Worm (Caenorhabditis elegans) whole organism, late embryonic: ENCODE data around the gene srbc-10.

Experiments
- Y22D7AL.16 ChIP-seq: sonication (generic microtip); optimal IDR thresholded peaks from 2 replicates; lab custom pipeline; 2016; ENCODE audit warnings: missing genetic modification characterization, missing compliant biosample characterization
- ceh-31 ChIP-seq: sonication (generic microtip); optimal IDR thresholded peaks from 2 replicates; lab custom pipeline; 2016; ENCODE audit warnings: missing genetic modification characterization, missing compliant biosample characterization
- ceh-48 ChIP-seq: sonication (generic microtip); optimal IDR thresholded peaks from 2 replicates; lab custom pipeline; 2016; ENCODE audit warnings: missing genetic modification characterization, inconsistent platforms, missing compliant biosample characterization
- fkh-6 ChIP-seq: sonication (generic microtip); optimal IDR thresholded peaks from 2 replicates; lab custom pipeline; 2016; ENCODE audit warnings: missing genetic modification characterization, missing compliant biosample characterization
- nhr-232 ChIP-seq: sonication (generic microtip); optimal IDR thresholded peaks from 2 replicates; lab custom pipeline; 2016; ENCODE audit warnings: missing genetic modification characterization, missing compliant biosample characterization
- pqm-1 ChIP-seq: sonication (generic microtip); optimal IDR thresholded peaks from 2 replicates; lab custom pipeline; 2016; ENCODE audit warnings: missing genetic modification characterization, missing compliant biosample characterization
- tbx-2 ChIP-seq: sonication (generic microtip); optimal IDR thresholded peaks from 2 replicates; lab custom pipeline; 2016; ENCODE audit warnings: missing genetic modification characterization, missing compliant biosample characterization
- tbx-7 ChIP-seq: sonication (generic microtip); optimal IDR thresholded peaks from 2 replicates; lab custom pipeline; 2016; ENCODE audit warnings: missing genotype, missing genetic modification characterization, missing compliant biosample characterization

ce11 chrV:7485000-7485399 lies 7.8 kb downstream of the srbc-10 start, which contains the start of gene srbc-8:
- TF ChIP-seq tbx-7 (tag; lab: Kevin White, UChicago) (no peak), ceh-31 (tag; lab: Kevin White, UChicago) (no peak), nhr-232 (no peak), pqm-1 (tag; lab: Kevin White, UChicago) (no peak), fkh-6 (no peak), Y22D7AL.16 (tag; lab: Kevin White, UChicago) (no peak), tbx-2 (tag; lab: Kevin White, UChicago) (no peak), ceh-48 (tag; lab: Kevin White, UChicago) (no peak)
